Worm (Caenorhabditis elegans): Measurements from ENCODE around the gene osta-3.

Gene osta-3

DNA sequence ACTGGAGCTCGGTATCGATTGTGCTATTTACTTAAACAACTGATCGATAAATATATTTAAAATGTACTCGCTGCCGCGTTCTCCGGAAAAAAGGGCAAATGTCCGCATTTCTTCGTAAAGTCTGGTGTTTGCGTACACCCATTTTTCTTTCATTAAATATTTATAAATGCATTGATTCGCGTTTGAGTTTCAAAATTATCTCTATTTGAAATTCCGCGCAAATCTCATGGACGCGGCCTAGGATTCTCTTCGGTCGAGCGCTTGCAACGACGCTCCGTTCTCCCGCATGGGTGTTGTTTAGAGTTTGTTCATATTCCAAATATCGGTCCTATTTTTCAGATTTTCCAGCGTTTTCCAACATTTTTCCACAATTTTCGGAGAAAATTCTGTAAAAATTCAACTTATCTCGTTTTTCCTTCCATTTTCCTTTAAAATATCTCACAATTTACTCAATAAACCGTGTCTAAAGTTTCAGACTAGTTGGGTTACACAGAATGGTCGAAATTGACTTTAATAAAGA, 17.3 kb upstream of the osta-3 start, which contains the start of gene eif-3.B:
TSS of gene eif-3.B (plus strand) at position 470 of the 520 bp plus-strand sequence.
- TF ChIP-seq php-3 (GFP tag; IDR thresholded peaks at IDR 0.05) (peak; percentile 41; the same call in 1 of the 2 replicates), ztf-11 (tag; optimal IDR thresholded peaks at IDR 0.05) (no peak), lir-3 (tag; optimal IDR thresholded peaks at IDR 0.05) (no peak), Y48G9A.11 (GFP tag; IDR thresholded peaks at IDR 0.05) (peak; percentile 93), F49E8.2 (tag; optimal IDR thresholded peaks at IDR 0.05; ENCODE audit: borderline replicate concordance) (peak; percentile 20), mep-1 (tag; optimal IDR thresholded peaks at IDR 0.05) (peak; percentile 89), nhr-25 (tag; optimal IDR thresholded peaks at IDR 0.05; ENCODE audit: borderline replicate concordance, insufficient read depth) (peak; percentile 58), unc-39 (tag; optimal IDR thresholded peaks at IDR 0.05) (no peak), unc-130 (GFP tag; optimal IDR thresholded peaks at IDR 0.05) (peak; percentile 95), ceh-20 (GFP tag; IDR thresholded peaks at IDR 0.05) (peak; percentile 72; the same call in 1 of the 2 replicates), dmd-9 (GFP tag; IDR thresholded peaks at IDR 0.05) (peak; percentile 85), madf-9 (GFP tag; conservative IDR thresholded peaks at IDR 0.05) (peak; percentile 66; the same call in 1 of the 2 replicates), F44E2.7 (GFP tag; IDR thresholded peaks at IDR 0.05) (no peak), lin-15B (tag; optimal IDR thresholded peaks at IDR 0.05) (peak; percentile 32), rbr-2 (tag; optimal IDR thresholded peaks at IDR 0.05) (peak; percentile 83), egl-27 (tag; optimal IDR thresholded peaks at IDR 0.05) (no peak), mxl-3 (GFP tag; optimal IDR thresholded peaks at IDR 0.05) (peak; percentile 64), spr-1 (tag; optimal IDR thresholded peaks at IDR 0.05) (peak; percentile 78), daf-19 (GFP tag; conservative IDR thresholded peaks at IDR 0.05) (peak; percentile 65; the same call in 1 of the 2 replicates), Y75B8A.6 (GFP tag; IDR thresholded peaks at IDR 0.05) (no peak), nhr-42 (GFP tag; IDR thresholded peaks at IDR 0.05) (peak; percentile 88), nhr-77 (tag; optimal IDR thresholded peaks at IDR 0.05) (peak; percentile 95), tag-97 (GFP tag; IDR thresholded peaks at IDR 0.05) (no peak), F37D6.2 (tag; optimal IDR thresholded peaks at IDR 0.05) (peak; percentile 79), dmd-8 (GFP tag; IDR thresholded peaks at IDR 0.05) (no peak), lin-1 (GFP tag; IDR thresholded peaks at IDR 0.05) (0 out of 2 replicates have a peak, but pooled peaks have one; percentile 26), arid-1 (GFP tag; conservative IDR thresholded peaks at IDR 0.05) (0 out of 2 replicates have a peak, but pooled peaks have one; percentile 53), snpc-4 (tag; optimal IDR thresholded peaks at IDR 0.05) (peak; percentile 50), egl-43 (GFP tag; IDR thresholded peaks at IDR 0.05) (peak; percentile 46; the same call in 1 of the 2 replicates), hlh-30 (tag; optimal IDR thresholded peaks at IDR 0.05; ENCODE audit: insufficient read depth) (peak; percentile 78), aha-1 (tag) (peak; percentile 6), lin-13 (GFP tag; optimal IDR thresholded peaks at IDR 0.05) (peak; percentile 82), vab-7 (GFP tag; IDR thresholded peaks at IDR 0.05) (peak; percentile 36; the same call in 1 of the 2 replicates), tra-1 (GFP tag; IDR thresholded peaks at IDR 0.05) (no peak), dve-1 (tag; optimal IDR thresholded peaks at IDR 0.05; ENCODE audit: insufficient read depth) (peak; percentile 97), mdl-1 (tag; optimal IDR thresholded peaks at IDR 0.05) (peak in 1 of 2 experiments; percentile 21), nhr-6 (tag; optimal IDR thresholded peaks at IDR 0.05) (peak; percentile 92), nhr-48 (tag; optimal IDR thresholded peaks at IDR 0.05) (peak; percentile 63), ceh-32 (tag; optimal IDR thresholded peaks at IDR 0.05; ENCODE audit: poor library complexity) (peak; percentile 45), nhr-102 (tag; optimal IDR thresholded peaks at IDR 0.05) (peak; percentile 72), hmg-1.1 (GFP tag; IDR thresholded peaks at IDR 0.05) (peak; percentile 77), T26A8.4 (GFP tag; IDR thresholded peaks at IDR 0.05) (peak; percentile 90), madf-5 (GFP tag; IDR thresholded peaks at IDR 0.05) (0 out of 4 replicates have a peak, but pooled peaks of 1 of the 2 experiments have one; percentile 18), zip-2 (tag; optimal IDR thresholded peaks at IDR 0.05) (peak; percentile 55), zfp-3 (GFP tag; conservative IDR thresholded peaks at IDR 0.05) (no peak), pqm-1 (tag; optimal IDR thresholded peaks at IDR 0.05) (no peak), hlh-11 (tag; optimal IDR thresholded peaks at IDR 0.05) (peak; percentile 80), mes-2 (tag; optimal IDR thresholded peaks at IDR 0.05; ENCODE audit: poor library complexity, severe bottlenecking) (peak; percentile 100), ceh-44 (GFP tag; IDR thresholded peaks at IDR 0.05) (peak; percentile 70; the same call in 1 of the 2 replicates)
